Fruit fly (Drosophila melanogaster) whole organism, adult: ENCODE measurements around the gene Sam-S.

ENCODE experiments used
- CG11617 ChIP-seq: fragments of 200-800 bp; sonication (Bioruptor generic); optimal IDR thresholded peaks from 2 replicates; lab custom pipeline; 2017; ENCODE audit warnings: mild to moderate bottlenecking, missing biosample characterization, missing genetic modification reagents, missing genetic modification characterization
- CG1620 ChIP-seq: fragments of 200-800 bp; sonication (Bioruptor generic); optimal IDR thresholded peaks from 2 replicates; lab custom pipeline; 2016; ENCODE audit warnings: missing biosample characterization, missing genetic modification characterization
- bab1 ChIP-seq: fragments of 200-800 bp; sonication (Bioruptor generic); optimal IDR thresholded peaks from 3 replicates; lab custom pipeline; 2019; ENCODE audit warnings: missing biosample characterization, mild to moderate bottlenecking, missing genetic modification characterization, moderate library complexity
- kay ChIP-seq: fragments of 200-800 bp; sonication (Bioruptor generic); peaks from one replicate; lab custom pipeline; 2016; ENCODE audit warnings: missing biosample characterization, missing genetic modification characterization, borderline replicate concordance
- pad ChIP-seq: fragments of 200-800 bp; sonication (Bioruptor generic); optimal IDR thresholded peaks from 3 replicates; lab custom pipeline; 2017; ENCODE audit warnings: missing biosample characterization, missing genetic modification characterization, mild to moderate bottlenecking, moderate library complexity, missing genetic modification reagents

DNA sequence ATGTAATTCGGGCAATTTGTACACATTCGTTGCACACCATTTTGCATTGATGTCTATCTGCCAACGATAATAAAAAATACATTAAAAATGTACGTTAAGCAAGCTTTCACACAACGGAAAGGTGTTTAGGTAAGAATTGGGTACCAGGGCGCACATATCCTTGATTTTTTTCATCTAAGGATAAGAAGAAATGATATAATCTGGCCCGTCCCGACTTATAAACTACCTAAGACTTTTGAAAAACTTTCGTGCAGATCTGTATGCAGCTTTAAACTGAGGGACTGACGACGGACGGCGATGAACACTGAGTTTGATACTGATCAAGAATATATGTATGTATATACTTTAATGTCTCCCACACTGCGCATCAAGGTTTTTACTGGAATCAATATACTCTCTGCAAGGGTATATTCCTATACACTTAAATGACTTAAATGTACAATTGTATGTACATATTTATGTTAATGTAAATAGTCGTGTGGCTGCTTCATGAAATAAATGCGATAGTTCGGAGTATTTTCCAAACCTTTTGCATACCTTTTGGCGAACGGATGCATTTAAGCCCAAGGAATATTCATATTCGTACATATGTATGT is 41.3 kb upstream of the Sam-S start, which contains the start of gene Cda5:
- TF ChIP-seq bab1 (no peak), pad (no peak), kay (GFP tag; lab: Kevin White, UChicago) (no peak), CG1620 (GFP tag; lab: Kevin White, UChicago) (no peak), CG11617 (GFP tag; lab: Kevin White, UChicago) (no peak)
